Worm (Caenorhabditis elegans) whole organism, L3 larva: ENCODE measurements around the gene C30B5.17.

Experiments
- R02D3.7 ChIP-seq: fragments of 150-350 bp; optimal IDR thresholded peaks from 2 replicates; lab custom pipeline; 2014; ENCODE audit warnings: missing biosample characterization, missing genetic modification characterization
- aly-2 ChIP-seq: fragments of 150-350 bp; optimal IDR thresholded peaks from 2 replicates; lab custom pipeline; 2014; ENCODE audit warnings: missing biosample characterization, missing genetic modification characterization
- ama-1 ChIP-seq: fragments of 150-350 bp; optimal IDR thresholded peaks from 2 replicates; lab custom pipeline; 2018
- ceh-16 ChIP-seq: sonication (generic microtip); optimal IDR thresholded peaks from 2 replicates; lab custom pipeline; 2017; ENCODE audit warnings: missing biosample characterization, missing genetic modification characterization
- ceh-28 ChIP-seq: fragments of 150-350 bp; optimal IDR thresholded peaks from 2 replicates; lab custom pipeline; 2014; ENCODE audit warnings: missing biosample characterization, missing genetic modification reagents, missing genetic modification characterization
- ceh-82 ChIP-seq: fragments of 150-350 bp; optimal IDR thresholded peaks from 2 replicates; lab custom pipeline; 2014; ENCODE audit warnings: missing biosample characterization, missing genetic modification characterization
- ceh-9 ChIP-seq: sonication (generic microtip); optimal IDR thresholded peaks from 2 replicates; lab custom pipeline; 2018; ENCODE audit warnings: missing biosample characterization, missing genetic modification characterization
- daf-12 ChIP-seq: fragments of 150-350 bp; optimal IDR thresholded peaks from 2 replicates; lab custom pipeline; 2014; ENCODE audit warnings: missing biosample characterization, missing genetic modification reagents, missing genetic modification characterization
- egl-27 ChIP-seq: sonication (generic microtip); optimal IDR thresholded peaks from 4 replicates; lab custom pipeline; 2017; ENCODE audit warnings: missing biosample characterization, missing genetic modification reagents, missing genetic modification characterization
- egl-5 ChIP-seq: fragments of 150-350 bp; optimal IDR thresholded peaks from 2 replicates; lab custom pipeline; 2017; ENCODE audit warnings: missing biosample characterization, missing genetic modification reagents, missing genetic modification characterization, inconsistent platforms
- elt-2 ChIP-seq: sonication (generic microtip); optimal IDR thresholded peaks from 2 replicates; lab custom pipeline; 2016; ENCODE audit warnings: missing genetic modification reagents, mild to moderate bottlenecking, missing genetic modification characterization, missing compliant biosample characterization
- elt-3 ChIP-seq, 3 experiments: fragments of 150-350 bp in 1 of 3; sonication (generic microtip) in 2 of 3; optimal IDR thresholded peaks; 2 replicates in 2 of 3; 4 replicates in 1 of 3; lab custom pipeline; 2014 to 2017; ENCODE audit warnings: missing biosample characterization in 3 of 3, missing genetic modification characterization in 3 of 3
- eor-1 ChIP-seq, 2 experiments: fragments of 150-350 bp; optimal IDR thresholded peaks; 2 replicates each; lab custom pipeline; 2014 to 2018; ENCODE audit warnings: missing biosample characterization in 2 of 2, missing genetic modification characterization in 2 of 2
- fkh-10 ChIP-seq: sonication (generic microtip); optimal IDR thresholded peaks from 2 replicates; lab custom pipeline; 2017; ENCODE audit warnings: missing biosample characterization, missing genetic modification reagents, missing genetic modification characterization
- fkh-2 ChIP-seq: fragments of 150-350 bp; optimal IDR thresholded peaks from 2 replicates; lab custom pipeline; 2014; ENCODE audit warnings: missing biosample characterization, missing genetic modification reagents, missing genetic modification characterization
- fos-1 ChIP-seq: fragments of 150-350 bp; optimal IDR thresholded peaks from 2 replicates; lab custom pipeline; 2014; ENCODE audit warnings: missing biosample characterization, missing genetic modification characterization
- hmg-11 ChIP-seq: sonication (generic microtip); optimal IDR thresholded peaks from 2 replicates; lab custom pipeline; 2016; ENCODE audit warnings: missing genetic modification characterization, missing compliant biosample characterization
- lin-15B ChIP-seq: fragments of 150-350 bp; optimal IDR thresholded peaks from 2 replicates; lab custom pipeline; 2014; ENCODE audit warnings: missing biosample characterization, missing genetic modification characterization
- lin-39 ChIP-seq: fragments of 150-350 bp; optimal IDR thresholded peaks from 2 replicates; lab custom pipeline; 2018; ENCODE audit warnings: missing biosample characterization, missing genetic modification reagents, missing genetic modification characterization
- lsy-12 ChIP-seq: sonication (generic microtip); optimal IDR thresholded peaks from 2 replicates; lab custom pipeline; 2016; ENCODE audit warnings: mild to moderate bottlenecking, missing genetic modification characterization, missing compliant biosample characterization
- mml-1 ChIP-seq: fragments of 150-350 bp; sonication (generic microtip); optimal IDR thresholded peaks from 3 replicates; lab custom pipeline; 2014; ENCODE audit warnings: missing biosample characterization, missing genetic modification characterization
- nfya-1 ChIP-seq: sonication (generic microtip); optimal IDR thresholded peaks from 2 replicates; lab custom pipeline; 2017; ENCODE audit warnings: missing genetic modification characterization, mild to moderate bottlenecking, missing compliant biosample characterization, antibody characterized with exemption, moderate library complexity; ENCODE audit not compliant: insufficient read depth
- nhr-12 ChIP-seq: fragments of 150-350 bp; optimal IDR thresholded peaks from 2 replicates; lab custom pipeline; 2014; ENCODE audit warnings: missing biosample characterization, missing genetic modification characterization
- nhr-23 ChIP-seq: fragments of 150-350 bp; optimal IDR thresholded peaks from 2 replicates; lab custom pipeline; 2014; ENCODE audit warnings: missing biosample characterization, missing genetic modification reagents, missing genetic modification characterization
- nhr-237 ChIP-seq: fragments of 150-350 bp; optimal IDR thresholded peaks from 2 replicates; lab custom pipeline; 2014; ENCODE audit warnings: missing biosample characterization, missing genetic modification characterization
- nhr-25 ChIP-seq: sonication (generic microtip); optimal IDR thresholded peaks from 2 replicates; lab custom pipeline; 2017; ENCODE audit warnings: missing biosample characterization, missing genetic modification characterization
- nhr-28 ChIP-seq: fragments of 150-350 bp; optimal IDR thresholded peaks from 2 replicates; lab custom pipeline; 2014; ENCODE audit warnings: missing biosample characterization, missing genetic modification characterization
- nhr-43 ChIP-seq: sonication (generic microtip); optimal IDR thresholded peaks from 2 replicates; lab custom pipeline; 2016; ENCODE audit warnings: mild to moderate bottlenecking, missing genetic modification characterization, missing compliant biosample characterization; ENCODE audit not compliant: poor library complexity, severe bottlenecking
- nhr-67 ChIP-seq: fragments of 150-350 bp; optimal IDR thresholded peaks from 2 replicates; lab custom pipeline; 2014; ENCODE audit warnings: missing biosample characterization, missing genetic modification characterization
- nhr-76 ChIP-seq: fragments of 150-350 bp; sonication (generic microtip); optimal IDR thresholded peaks from 5 replicates; lab custom pipeline; 2014; ENCODE audit warnings: missing biosample characterization, missing genetic modification characterization
- pha-4 ChIP-seq: fragments of 150-350 bp; optimal IDR thresholded peaks from 2 replicates; lab custom pipeline; 2014; ENCODE audit warnings: missing biosample characterization, missing genetic modification reagents, missing genetic modification characterization
- pqm-1 ChIP-seq: fragments of 150-350 bp; optimal IDR thresholded peaks from 2 replicates; lab custom pipeline; 2017; ENCODE audit warnings: missing biosample characterization, missing genetic modification characterization, inconsistent platforms
- sea-2 ChIP-seq: fragments of 150-350 bp; sonication (generic microtip); optimal IDR thresholded peaks from 4 replicates; lab custom pipeline; 2014; ENCODE audit warnings: missing biosample characterization, missing genetic modification reagents, missing genetic modification characterization
- snpc-4 ChIP-seq: fragments of 150-350 bp; optimal IDR thresholded peaks from 2 replicates; lab custom pipeline; 2014; ENCODE audit warnings: missing biosample characterization, missing genetic modification characterization
- tbx-2 ChIP-seq: sonication (generic microtip); optimal IDR thresholded peaks from 2 replicates; lab custom pipeline; 2016; ENCODE audit warnings: mild to moderate bottlenecking, missing genetic modification characterization, missing compliant biosample characterization
- unc-62 ChIP-seq: fragments of 150-350 bp; sonication (generic microtip); optimal IDR thresholded peaks from 4 replicates; lab custom pipeline; 2014; ENCODE audit warnings: missing biosample characterization, missing genetic modification reagents, missing genetic modification characterization
- zag-1 ChIP-seq: fragments of 150-350 bp; optimal IDR thresholded peaks from 2 replicates; lab custom pipeline; 2014; ENCODE audit warnings: missing biosample characterization, missing genetic modification characterization
- ztf-11 ChIP-seq: fragments of 150-350 bp; optimal IDR thresholded peaks from 2 replicates; lab custom pipeline; 2014; ENCODE audit warnings: missing biosample characterization, missing genetic modification characterization

Gene C30B5.17

ce11 chrII:6248503-6248902, 45.7 kb upstream of the C30B5.17 start:
- TF ChIP-seq nhr-25 (tag; lab: Kevin White, UChicago) (peak; percentile 18), lin-15B (tag; lab: Kevin White, UChicago) (peak; percentile 2), aly-2 (tag; lab: Kevin White, UChicago) (no peak), nhr-23 (peak; percentile 59), tbx-2 (tag; lab: Kevin White, UChicago) (peak; percentile 19), egl-5 (tag; lab: Kevin White, UChicago) (no peak), lin-39 (tag; lab: Kevin White, UChicago) (peak; percentile 82), nhr-43 (tag; lab: Kevin White, UChicago) (peak; percentile 70), nfya-1 (tag; lab: Kevin White, UChicago) (peak; percentile 59), elt-2 (tag; lab: Kevin White, UChicago) (peak; percentile 21), nhr-28 (tag; lab: Kevin White, UChicago) (no peak), pqm-1 (tag; lab: Kevin White, UChicago) (peak; percentile 24), hmg-11 (peak; percentile 22), pha-4 (tag; lab: Kevin White, UChicago) (peak; percentile 85)

ce11 chrII:6248029-6248428, 45.2 kb upstream of the C30B5.17 start:
- no peak for TF ChIP-seq ceh-9 (tag; lab: Kevin White, UChicago)
- TF ChIP-seq zag-1, result no peak
- no peak for TF ChIP-seq hmg-11
- TF ChIP-seq mml-1 (tag; lab: Kevin White, UChicago), result no peak
- no peak for TF ChIP-seq lsy-12 (tag; lab: Kevin White, UChicago)
- TF ChIP-seq nhr-43 (tag; lab: Kevin White, UChicago), result no peak
- no peak for TF ChIP-seq elt-2 (tag; lab: Kevin White, UChicago)
- TF ChIP-seq lin-39 (tag; lab: Kevin White, UChicago), result no peak
- no peak for TF ChIP-seq nhr-25 (tag; lab: Kevin White, UChicago)
- no peak for TF ChIP-seq ceh-82
- TF ChIP-seq elt-3 (tag; optimal IDR thresholded peaks at IDR 0.05; lab: Kevin White, UChicago), result no peak
- TF ChIP-seq snpc-4 (tag; lab: Kevin White, UChicago), result no peak
- TF ChIP-seq nhr-23, result no peak
- no peak for TF ChIP-seq eor-1 (tag; optimal IDR thresholded peaks at IDR 0.05; lab: Kevin White, UChicago)
- no peak for TF ChIP-seq nhr-28 (tag; lab: Kevin White, UChicago)
- TF ChIP-seq unc-62, result no peak
- no peak for TF ChIP-seq ama-1 (lab: Kevin White, UChicago)
- no peak for TF ChIP-seq ceh-16 (tag; lab: Kevin White, UChicago)

- TF ChIP-seq daf-12 (no peak), fos-1 (no peak), fkh-10 (GFP tag; lab: Kevin White, UChicago) (no peak), nhr-12 (no peak), nhr-237 (tag; lab: Kevin White, UChicago) (no peak), nhr-67 (tag; lab: Kevin White, UChicago) (no peak), unc-62 (no peak), aly-2 (tag; lab: Kevin White, UChicago) (no peak), ceh-28 (tag; lab: Kevin White, UChicago) (no peak), snpc-4 (tag; lab: Kevin White, UChicago) (no peak), ama-1 (lab: Kevin White, UChicago) (no peak), lsy-12 (tag; lab: Kevin White, UChicago) (no peak), tbx-2 (tag; lab: Kevin White, UChicago) (no peak), R02D3.7 (tag; lab: Kevin White, UChicago) (no peak), sea-2 (GFP tag; lab: Kevin White, UChicago) (no peak)
These were observed 44.2 kb upstream of the C30B5.17 start, which contains the start of gene T24H7.2 for ce11 chrII:6247011-6247410. Gene T24H7.2 (plus strand): TSS chrII:6247311.

- TF ChIP-seq ztf-11 (tag; lab: Kevin White, UChicago), result no peak
- TF ChIP-seq elt-2 (tag; lab: Kevin White, UChicago), result no peak
- TF ChIP-seq nhr-76 (tag; lab: Kevin White, UChicago), result no peak
- TF ChIP-seq tbx-2 (tag; lab: Kevin White, UChicago), result no peak
- TF ChIP-seq fkh-2 (tag; lab: Kevin White, UChicago), result no peak
- no peak for TF ChIP-seq ceh-28 (tag; lab: Kevin White, UChicago)
- TF ChIP-seq lsy-12 (tag; lab: Kevin White, UChicago), result no peak
- TF ChIP-seq hmg-11, result no peak
- no peak for TF ChIP-seq ceh-16 (tag; lab: Kevin White, UChicago)
- TF ChIP-seq ceh-82, result no peak
- TF ChIP-seq egl-27 (tag; lab: Kevin White, UChicago), result no peak
These were observed 43.2 kb upstream of the C30B5.17 start, which contains the start of gene lelo-1 for ce11 chrII:6246054-6246453. Gene lelo-1 (plus strand): TSS chrII:6246354.
